Fruit fly (Drosophila melanogaster) Kc167 (cell line): ENCODE data around the gene Cht7.

Source experiments
- Myc ChIP-seq: fragments of >200 bp; optimal IDR thresholded peaks from 2 replicates; lab custom pipeline; 2017; ENCODE audit warnings: missing external identifiers
- Sin3A ChIP-seq: fragments of >200 bp; optimal IDR thresholded peaks from 2 replicates; lab custom pipeline; 2018; ENCODE audit warnings: missing external identifiers
- h ChIP-seq: fragments of >200 bp; optimal IDR thresholded peaks from 3 replicates; lab custom pipeline; 2018; ENCODE audit warnings: missing external identifiers
- insv ChIP-seq: fragments of >200 bp; optimal IDR thresholded peaks from 3 replicates; lab custom pipeline; 2018; ENCODE audit warnings: missing external identifiers
- psq ChIP-seq: fragments of >200 bp; optimal IDR thresholded peaks from 2 replicates; lab custom pipeline; 2017; ENCODE audit warnings: missing external identifiers
- ttk ChIP-seq: sonication (Bioruptor generic); optimal IDR thresholded peaks from 2 replicates; lab custom pipeline; 2017; ENCODE audit warnings: missing external identifiers

Cht7 gene

dm6 chr3L:3074380-3074779 is 32.4 kb downstream of the Cht7 start:
- no peak for TF ChIP-seq ttk (lab: Kevin White, UChicago)
- TF ChIP-seq Myc (lab: Kevin White, UChicago), result no peak
- no peak for TF ChIP-seq insv
- TF ChIP-seq Sin3A (lab: Kevin White, UChicago), result no peak
- no peak for TF ChIP-seq psq
- no peak for TF ChIP-seq h (lab: Kevin White, UChicago)

- no peak for TF ChIP-seq psq
- TF ChIP-seq ttk (lab: Kevin White, UChicago), result no peak
- no peak for TF ChIP-seq Myc (lab: Kevin White, UChicago)
- no peak for TF ChIP-seq Sin3A (lab: Kevin White, UChicago)
- TF ChIP-seq insv, result no peak
- no peak for TF ChIP-seq h (lab: Kevin White, UChicago)
Measured at dm6 chr3L:3073460-3073859, 33.3 kb downstream of the Cht7 start.

- TF ChIP-seq insv (no peak), psq (no peak)
Measured at dm6 chr3L:3071675-3072583, 34.8 kb downstream of the Cht7 start.

dm6 chr3L:3070274-3071204 is 36.2 kb downstream of the Cht7 start, which contains the start of the genes CG32486 and PAN3:
TSS of gene CG32486 (minus strand) at chr3L:3070839.
TSS of gene PAN3 (plus strand) at chr3L:3071133.
- TF ChIP-seq Sin3A (lab: Kevin White, UChicago), result no peak
- peak; percentile 75 for TF ChIP-seq ttk (lab: Kevin White, UChicago)
- no peak for TF ChIP-seq h (lab: Kevin White, UChicago)
- no peak for TF ChIP-seq insv
- no peak for TF ChIP-seq Myc (lab: Kevin White, UChicago)
- peak; percentile 15 for TF ChIP-seq psq

- no peak for TF ChIP-seq h (lab: Kevin White, UChicago)
- no peak for TF ChIP-seq psq
- TF ChIP-seq Sin3A (lab: Kevin White, UChicago), result no peak
- TF ChIP-seq insv, result no peak
- TF ChIP-seq ttk (lab: Kevin White, UChicago), result no peak
- no peak for TF ChIP-seq Myc (lab: Kevin White, UChicago)
Measured at dm6 chr3L:3069774-3070173, 37.0 kb downstream of the Cht7 start.

dm6 chr3L:3060054-3060979 is 46.4 kb downstream of the Cht7 start:
- no peak for TF ChIP-seq ttk (lab: Kevin White, UChicago)
- TF ChIP-seq h (lab: Kevin White, UChicago), result peak; percentile 30

- TF ChIP-seq h (lab: Kevin White, UChicago) (no peak), Sin3A (lab: Kevin White, UChicago) (no peak), insv (no peak), psq (no peak), Myc (lab: Kevin White, UChicago) (no peak), ttk (lab: Kevin White, UChicago) (no peak)
Measured at dm6 chr3L:3058970-3059883, 47.5 kb downstream of the Cht7 start.

- TF ChIP-seq Sin3A (lab: Kevin White, UChicago), result no peak
- no peak for TF ChIP-seq psq
- TF ChIP-seq Myc (lab: Kevin White, UChicago), result no peak
- TF ChIP-seq h (lab: Kevin White, UChicago), result no peak
- TF ChIP-seq ttk (lab: Kevin White, UChicago), result no peak
- TF ChIP-seq insv, result no peak
Measured at dm6 chr3L:3054851-3055250, 51.9 kb downstream of the Cht7 start, which contains the start of gene CG16753. TSS of gene CG16753 (plus strand) at chr3L:3055079.

- TF ChIP-seq Myc (lab: Kevin White, UChicago) (no peak), Sin3A (lab: Kevin White, UChicago) (no peak), h (lab: Kevin White, UChicago) (no peak), insv (no peak), ttk (lab: Kevin White, UChicago) (no peak), psq (no peak)
Measured at dm6 chr3L:3054099-3054498, 52.7 kb downstream of the Cht7 start.

dm6 chr3L:3052110-3052871 is 54.5 kb downstream of the Cht7 start, which contains the start of gene CG1271:
TSS of gene CG1271 (plus strand) at chr3L:3052514.
- TF ChIP-seq Sin3A (lab: Kevin White, UChicago) (no peak), insv (no peak), ttk (lab: Kevin White, UChicago) (no peak), h (lab: Kevin White, UChicago) (no peak), Myc (lab: Kevin White, UChicago) (no peak), psq (no peak)
